Fruit fly (Drosophila melanogaster) whole organism, embryonic: ENCODE results near the gene CG14961.

ENCODE experiments used
- CG1233 ChIP-seq: fragments of 200-800 bp; sonication (Bioruptor generic); optimal IDR thresholded peaks from 4 replicates; lab custom pipeline; 2018; ENCODE audit warnings: missing biosample characterization, mild to moderate bottlenecking, missing genetic modification characterization
- CG16863 ChIP-seq: fragments of 200-800 bp; sonication (Bioruptor generic); optimal IDR thresholded peaks from 3 replicates; lab custom pipeline; 2016; ENCODE audit warnings: missing biosample characterization, missing genetic modification characterization
- CG32772 ChIP-seq: fragments of 200-800 bp; sonication (Bioruptor generic); IDR thresholded peaks from 2 replicates; pipeline ENCODE4 v1.3.6; 2022; ENCODE audit warnings: missing biosample characterization, missing genetic modification characterization
- Elba2 ChIP-seq: fragments of 200-800 bp; sonication (Bioruptor generic); optimal IDR thresholded peaks from 3 replicates; lab custom pipeline; 2016; ENCODE audit warnings: missing biosample characterization, missing genetic modification characterization
- MTF-1 ChIP-seq: fragments of 200-800 bp; sonication (Bioruptor generic); optimal IDR thresholded peaks from 2 replicates; lab custom pipeline; 2018; ENCODE audit warnings: missing biosample characterization, mild to moderate bottlenecking, missing genetic modification characterization, borderline replicate concordance
- dm ChIP-seq: fragments of 200-800 bp; sonication (Bioruptor generic); optimal IDR thresholded peaks from 3 replicates; lab custom pipeline; 2016; ENCODE audit warnings: missing biosample characterization, missing genetic modification characterization
- fru ChIP-seq: fragments of >200 bp; optimal IDR thresholded peaks from 2 replicates; lab custom pipeline; 2017
- grau ChIP-seq: fragments of 200-800 bp; optimal IDR thresholded peaks from 3 replicates; lab custom pipeline; 2019; ENCODE audit warnings: missing biosample characterization, mild to moderate bottlenecking, missing genetic modification characterization, moderate library complexity
- lbe ChIP-seq: fragments of 200-800 bp; sonication (Bioruptor generic); optimal IDR thresholded peaks from 2 replicates; lab custom pipeline; 2016; ENCODE audit warnings: missing biosample characterization, mild to moderate bottlenecking, missing genetic modification characterization
- prd ChIP-seq, 3 experiments: fragments of >200 bp in 2 of 3; fragments of 200-800 bp in 1 of 3; sonication (Bioruptor generic) in 1 of 3; optimal IDR thresholded peaks in 2 of 3; IDR thresholded peaks in 1 of 3; 2 replicates in 2 of 3; 3 replicates in 1 of 3; pipeline versions ENCODE4 v1.3.6 to Lab custom; 2017 to 2022; ENCODE audit warnings: missing biosample characterization in 1 of 3, missing genetic modification characterization in 1 of 3
- tna ChIP-seq: fragments of 200-800 bp; sonication (Bioruptor generic); IDR thresholded peaks from 2 replicates; pipeline ENCODE4 v1.3.6; 2022; ENCODE audit warnings: missing biosample characterization, missing genetic modification characterization; ENCODE audit not compliant: partially characterized antibody

DNA sequence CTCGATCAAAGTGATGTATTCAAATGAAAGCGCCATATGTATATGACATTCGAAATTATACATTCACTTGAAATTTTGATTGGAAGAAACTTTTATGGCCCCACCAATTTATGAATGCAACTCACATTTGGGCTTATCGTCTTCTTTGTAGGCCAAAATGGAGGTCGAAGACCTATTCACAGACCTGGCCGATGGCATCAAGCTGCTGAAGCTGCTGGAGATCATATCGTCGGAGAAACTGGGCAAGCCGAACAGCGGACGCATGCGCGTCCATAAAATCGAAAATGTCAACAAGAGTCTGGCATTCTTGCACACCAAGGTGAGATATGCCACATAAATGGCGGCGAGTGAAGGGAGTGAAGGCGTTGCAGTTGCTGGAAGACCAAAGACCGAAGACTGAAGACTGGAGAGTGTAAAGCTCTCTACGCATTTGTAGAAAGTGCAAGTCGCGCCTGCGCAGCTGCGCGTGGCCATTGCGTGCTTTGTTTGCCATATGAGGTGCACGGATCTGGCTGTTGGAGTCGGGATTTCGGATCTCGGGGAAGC is 22.0 kb downstream of the CG14961 start:
- no peak for TF ChIP-seq grau (tag; lab: Kevin White, UChicago)
- TF ChIP-seq tna (GFP tag; lab: Robert Waterston, UW), result no peak
- no peak for TF ChIP-seq MTF-1
- TF ChIP-seq CG1233 (GFP tag; lab: Kevin White, UChicago), result no peak
- TF ChIP-seq fru, result no peak
- no peak for TF ChIP-seq CG32772
- no peak for TF ChIP-seq Elba2 (GFP tag; lab: Kevin White, UChicago)
- no peak for TF ChIP-seq dm (GFP tag; lab: Kevin White, UChicago)
- TF ChIP-seq prd (optimal IDR thresholded peaks at IDR 0.05; lab: Kevin White, UChicago), result no peak
- no peak for TF ChIP-seq prd (GFP tag; IDR thresholded peaks at IDR 0.05; lab: Robert Waterston, UW)
- TF ChIP-seq CG16863 (GFP tag; lab: Kevin White, UChicago), result no peak
- TF ChIP-seq lbe (GFP tag; lab: Kevin White, UChicago), result no peak
